Worm (Caenorhabditis elegans) whole organism, L1 larva: Measurements from ENCODE around the gene dhs-27.

ENCODE experiments used
- nhr-20 ChIP-seq: sonication (generic microtip); optimal IDR thresholded peaks from 2 replicates; lab custom pipeline; 2016; ENCODE audit warnings: mild to moderate bottlenecking, missing genetic modification characterization, missing compliant biosample characterization
- sox-4 ChIP-seq: sonication (generic microtip); optimal IDR thresholded peaks from 2 replicates; lab custom pipeline; 2016; ENCODE audit warnings: missing genetic modification characterization, missing compliant biosample characterization

- TF ChIP-seq sox-4 (tag; lab: Kevin White, UChicago) (no peak), nhr-20 (tag; lab: Kevin White, UChicago) (no peak)
These were observed 15.5 kb upstream of the dhs-27 start, which contains the start of gene ZK813.4 for ce11 chrX:3430020-3430419.
